Worm (Caenorhabditis elegans) whole organism, L4/young adult: Measurements from ENCODE around the gene T01G5.8.

ENCODE experiments used
- W03F9.2 ChIP-seq: fragments of 150-350 bp; optimal IDR thresholded peaks from 2 replicates; lab custom pipeline; 2014; ENCODE audit warnings: missing biosample characterization, missing genetic modification characterization
- dao-5 ChIP-seq: sonication (generic microtip); optimal IDR thresholded peaks from 2 replicates; lab custom pipeline; 2016; ENCODE audit warnings: missing genotype, missing genetic modification characterization, moderate library complexity, missing compliant biosample characterization
- him-1 ChIP-seq: sonication (generic microtip); optimal IDR thresholded peaks from 2 replicates; lab custom pipeline; 2016; ENCODE audit warnings: missing genotype, missing genetic modification reagents, missing genetic modification characterization, missing compliant biosample characterization

The T01G5.8 gene

ce11 chrV:15133812-15134211 lies 17.7 kb downstream of the T01G5.8 start:
- TF ChIP-seq dao-5 (tag; lab: Kevin White, UChicago) (no peak), W03F9.2 (tag; lab: Kevin White, UChicago) (no peak), him-1 (tag; lab: Kevin White, UChicago) (no peak)

ce11 chrV:15136772-15137171 lies 20.7 kb downstream of the T01G5.8 start, which contains the start of gene aipl-1:
TSS of gene aipl-1 (minus strand) at chrV:15136801.
- TF ChIP-seq dao-5 (tag; lab: Kevin White, UChicago) = no peak
- TF ChIP-seq W03F9.2 (tag; lab: Kevin White, UChicago) = peak; percentile 65

ce11 chrV:15139811-15140210 lies 23.7 kb downstream of the T01G5.8 start:
- TF ChIP-seq dao-5 (tag; lab: Kevin White, UChicago) (no peak), him-1 (tag; lab: Kevin White, UChicago) (no peak), W03F9.2 (tag; lab: Kevin White, UChicago) (no peak)

ce11 chrV:15140247-15140646 lies 24.2 kb downstream of the T01G5.8 start, which contains the start of gene K08F9.3:
TSS of gene K08F9.3 (plus strand) at chrV:15140547.
- TF ChIP-seq dao-5 (tag; lab: Kevin White, UChicago) = no peak
- TF ChIP-seq W03F9.2 (tag; lab: Kevin White, UChicago) = no peak
- no peak for TF ChIP-seq him-1 (tag; lab: Kevin White, UChicago)

DNA sequence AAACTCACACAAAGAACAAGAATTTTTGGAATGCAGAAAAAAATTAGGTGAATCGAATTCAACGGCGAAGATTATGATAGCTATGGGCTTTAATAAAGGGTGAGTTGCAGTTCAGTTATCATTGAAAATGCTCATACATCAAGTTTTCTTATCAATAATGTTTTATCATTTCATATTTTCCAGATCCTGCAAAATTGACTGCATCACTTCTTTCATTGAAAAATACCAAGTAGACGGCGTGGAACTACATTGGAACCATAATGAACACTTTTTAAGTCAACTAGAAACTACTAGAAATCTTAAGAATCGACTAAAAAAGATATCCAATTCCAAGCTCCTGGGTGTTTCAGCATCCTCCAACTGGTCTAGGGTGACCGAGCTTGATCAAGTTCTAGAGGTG lies 27.2 kb downstream of the T01G5.8 start, which contains the start of gene K08F9.1:
Gene K08F9.1 (minus strand): TSS at position 101 of the 400 bp plus-strand sequence.
- TF ChIP-seq dao-5 (tag; lab: Kevin White, UChicago) (no peak), him-1 (tag; lab: Kevin White, UChicago) (no peak), W03F9.2 (tag; lab: Kevin White, UChicago) (no peak)

DNA sequence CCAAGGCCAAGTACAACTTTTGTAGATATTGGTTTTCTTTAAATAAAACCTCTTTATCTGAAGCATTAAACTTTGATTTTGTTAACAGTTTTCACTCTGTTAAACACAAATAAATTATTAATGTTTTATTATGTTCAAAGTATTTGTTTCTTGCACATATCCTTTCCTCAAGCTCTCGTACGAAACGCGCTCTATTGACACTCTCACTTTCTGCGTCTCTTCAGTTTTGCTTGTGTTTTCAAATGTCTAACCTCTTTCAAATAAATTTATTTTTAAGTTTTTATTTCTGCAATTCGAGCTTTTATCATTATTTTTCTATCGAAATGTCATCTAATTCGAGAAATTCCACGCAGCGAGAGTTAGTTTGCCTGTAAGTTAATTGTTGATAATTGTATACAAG lies 27.7 kb downstream of the T01G5.8 start, which contains the start of gene K08F9.4:
Gene K08F9.4 (plus strand): TSS at position 222 of the 400 bp plus-strand sequence.
- peak; percentile 64 for TF ChIP-seq W03F9.2 (tag; lab: Kevin White, UChicago)
- no peak for TF ChIP-seq dao-5 (tag; lab: Kevin White, UChicago)
- no peak for TF ChIP-seq him-1 (tag; lab: Kevin White, UChicago)

DNA sequence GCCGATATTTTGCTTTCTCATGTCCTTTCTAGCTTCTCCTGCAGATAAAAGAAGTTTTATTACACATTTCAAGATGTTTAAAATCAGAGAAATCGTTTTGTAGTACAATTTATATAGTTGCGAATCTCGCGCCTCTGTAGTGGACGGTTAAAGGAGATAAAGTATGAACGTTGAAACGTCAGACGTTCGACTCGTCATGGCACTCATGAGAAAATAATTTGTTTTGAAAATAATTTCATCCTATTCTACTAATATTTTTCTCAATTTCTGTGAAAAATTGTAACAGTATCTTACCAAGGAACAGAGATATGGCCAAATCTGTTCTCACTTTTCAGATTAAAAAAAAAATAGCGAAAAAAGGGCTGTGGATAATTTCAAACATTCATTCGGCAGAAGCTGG lies 31.7 kb downstream of the T01G5.8 start, which contains the start of gene T09F5.20:
Gene T09F5.20 (minus strand): TSS at position 101 of the 400 bp plus-strand sequence.
- TF ChIP-seq dao-5 (tag; lab: Kevin White, UChicago) (no peak), him-1 (tag; lab: Kevin White, UChicago) (no peak), W03F9.2 (tag; lab: Kevin White, UChicago) (no peak)

DNA sequence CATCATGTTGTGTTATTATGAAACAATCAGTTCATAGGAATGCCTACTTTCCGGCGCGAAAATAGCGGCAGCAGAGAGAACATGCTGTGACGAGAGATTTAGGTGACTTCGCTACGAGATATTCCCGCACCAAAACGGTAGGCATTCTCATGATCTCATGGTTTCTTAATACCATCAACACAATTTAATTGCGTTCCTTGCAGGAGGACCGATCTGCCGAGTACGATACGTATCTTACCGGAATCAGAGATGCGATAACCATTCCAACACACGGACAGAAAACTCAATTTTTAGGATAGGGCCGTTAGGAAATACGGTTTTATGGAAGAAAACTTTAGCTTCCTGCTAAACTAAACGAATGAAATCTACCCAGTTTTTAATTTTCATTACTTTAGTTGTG lies 32.7 kb downstream of the T01G5.8 start, which contains the start of gene T09F5.1:
Gene T09F5.1 (plus strand): TSS at position 301 of the 400 bp plus-strand sequence.
- TF ChIP-seq him-1 (tag; lab: Kevin White, UChicago) (no peak), W03F9.2 (tag; lab: Kevin White, UChicago) (no peak), dao-5 (tag; lab: Kevin White, UChicago) (no peak)

- TF ChIP-seq W03F9.2 (tag; lab: Kevin White, UChicago) (no peak), him-1 (tag; lab: Kevin White, UChicago) (no peak), dao-5 (tag; lab: Kevin White, UChicago) (no peak)
Observed at ce11 chrV:15150176-15150575, 34.1 kb downstream of the T01G5.8 start.

DNA sequence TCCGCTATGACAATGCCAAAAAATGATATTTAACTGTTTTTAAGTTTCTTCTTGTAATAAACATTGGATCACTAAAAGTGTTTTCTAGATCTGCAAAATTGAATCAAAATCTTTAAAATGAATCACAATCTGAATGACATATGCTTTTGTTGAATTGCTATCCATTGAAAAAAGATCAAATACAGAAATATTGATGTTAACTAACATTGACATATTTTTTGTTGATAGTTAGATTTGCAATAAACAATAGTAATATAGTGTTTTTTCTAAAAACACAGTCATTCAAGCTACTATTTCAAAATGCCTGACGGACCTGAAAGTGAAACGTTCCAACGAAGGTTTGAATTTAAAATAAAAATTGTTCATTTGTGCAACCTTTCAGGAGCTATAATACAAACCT lies 34.6 kb downstream of the T01G5.8 start, which contains the start of gene T09F5.2:
Gene T09F5.2 (plus strand): TSS at position 301 of the 400 bp plus-strand sequence.
- no peak for TF ChIP-seq W03F9.2 (tag; lab: Kevin White, UChicago)
- TF ChIP-seq him-1 (tag; lab: Kevin White, UChicago) = no peak
- no peak for TF ChIP-seq dao-5 (tag; lab: Kevin White, UChicago)

DNA sequence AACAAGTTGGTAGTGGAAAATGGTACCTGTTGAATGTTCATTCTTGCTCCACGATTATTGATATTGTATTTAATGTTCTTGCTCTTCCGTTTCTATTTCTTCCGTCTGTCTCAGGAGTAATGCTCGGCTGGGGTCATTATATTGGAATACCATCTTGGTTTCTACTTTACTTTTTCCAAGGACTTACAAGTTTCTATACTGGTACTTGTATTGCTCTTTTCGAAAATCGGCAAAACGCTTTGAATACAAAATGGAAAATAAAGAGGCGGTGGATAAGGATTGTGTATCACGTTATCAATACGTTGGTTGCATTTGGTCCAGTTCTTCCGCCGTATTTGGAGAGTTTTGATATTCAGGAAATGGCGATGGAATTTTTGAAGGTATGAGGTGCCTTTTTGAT lies 35.9 kb downstream of the T01G5.8 start:
- TF ChIP-seq dao-5 (tag; lab: Kevin White, UChicago) = no peak
- no peak for TF ChIP-seq W03F9.2 (tag; lab: Kevin White, UChicago)
- TF ChIP-seq him-1 (tag; lab: Kevin White, UChicago) = no peak

DNA sequence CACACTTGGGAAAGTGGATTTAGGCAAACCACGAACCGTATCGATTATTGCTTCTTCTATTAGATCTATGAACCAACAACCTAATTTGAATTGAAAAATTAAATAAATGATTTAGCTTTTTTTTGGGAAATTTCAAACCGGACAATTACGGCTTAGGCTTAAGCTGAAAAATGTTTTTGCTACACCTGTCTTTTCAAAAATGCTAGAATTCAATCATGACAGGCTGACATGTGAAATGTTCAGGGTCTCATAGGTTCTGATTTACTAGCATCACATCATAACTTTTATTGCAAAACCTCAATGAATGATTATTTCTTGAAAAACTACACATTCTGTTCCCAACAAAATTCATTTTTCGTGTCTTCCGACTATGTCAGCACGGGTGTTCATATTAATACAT lies 37.2 kb downstream of the T01G5.8 start, which contains the start of gene srh-55:
Gene srh-55 (plus strand): TSS at position 301 of the 400 bp plus-strand sequence.
- TF ChIP-seq him-1 (tag; lab: Kevin White, UChicago) = no peak
- TF ChIP-seq W03F9.2 (tag; lab: Kevin White, UChicago) = no peak
- no peak for TF ChIP-seq dao-5 (tag; lab: Kevin White, UChicago)

DNA sequence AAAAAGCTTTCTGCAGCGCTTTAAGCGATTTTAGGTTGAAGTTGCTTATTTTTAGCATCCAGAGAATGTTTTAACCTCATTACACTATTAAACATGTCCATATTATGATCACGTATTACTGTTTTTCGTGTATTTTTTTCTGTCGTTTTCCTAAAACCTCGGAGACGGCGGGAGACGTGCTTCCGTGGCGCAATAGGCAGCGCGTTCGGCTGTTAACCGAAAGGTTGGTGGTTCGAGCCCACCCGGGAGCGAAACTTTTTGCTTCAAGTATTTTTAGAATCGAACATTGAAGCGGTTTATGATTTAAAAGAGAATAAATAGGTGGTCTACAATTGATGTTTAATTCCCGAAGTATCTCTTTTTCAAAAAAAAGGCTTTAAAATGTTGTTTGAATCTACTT lies 40.4 kb downstream of the T01G5.8 start:
- no peak for TF ChIP-seq W03F9.2 (tag; lab: Kevin White, UChicago)
- TF ChIP-seq him-1 (tag; lab: Kevin White, UChicago) = no peak
- no peak for TF ChIP-seq dao-5 (tag; lab: Kevin White, UChicago)

DNA sequence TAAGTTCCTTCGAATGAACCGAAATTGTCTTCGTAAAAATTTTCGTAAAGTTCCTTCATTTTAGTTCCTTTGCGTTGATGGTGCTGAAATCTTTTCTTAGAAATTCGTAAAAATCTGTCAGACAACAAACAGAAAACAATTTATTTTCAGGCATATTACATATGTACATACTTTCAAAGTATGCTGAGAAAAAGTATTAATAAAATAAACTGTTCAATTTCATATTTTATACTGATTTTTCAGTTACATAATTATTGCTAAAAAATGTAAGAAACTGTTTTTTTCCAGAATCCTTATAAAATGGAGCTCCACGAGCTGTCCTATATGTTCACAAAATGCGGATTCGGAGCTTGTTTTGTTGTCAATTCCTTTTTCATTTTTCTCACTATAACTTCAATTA lies 42.6 kb downstream of the T01G5.8 start, which contains the start of gene str-45:
Gene str-45 (plus strand): TSS at position 301 of the 400 bp plus-strand sequence.
- TF ChIP-seq W03F9.2 (tag; lab: Kevin White, UChicago) (no peak), dao-5 (tag; lab: Kevin White, UChicago) (no peak)
